Fruit fly (Drosophila melanogaster): ENCODE measurements around the gene CG32277.
A peak's percentile ranks its signal among the peaks of the same experiment; 100 is the strongest.

The CG32277 gene

dm6 chr3L:3194059-3194458, 11.2 kb downstream of the CG32277 start (continued):
- TF ChIP-seq unc-4 (GFP tag; IDR thresholded peaks at IDR 0.05; ENCODE audit: partially characterized antibody) (no peak), aop (GFP tag; IDR thresholded peaks at IDR 0.05) (peak; percentile 59; the same call in 1 of the 2 replicates), CG7556 (GFP tag; optimal IDR thresholded peaks at IDR 0.05) (peak; percentile 92), hb (GFP tag; IDR thresholded peaks at IDR 0.05; ENCODE audit: partially characterized antibody) (no peak), CG18011 (GFP tag; optimal IDR thresholded peaks at IDR 0.05) (peak; percentile 70), sisA (GFP tag; IDR thresholded peaks at IDR 0.05) (peak; percentile 91), Sox100B (GFP tag; optimal IDR thresholded peaks at IDR 0.05) (peak; percentile 93), bbx (GFP tag; IDR thresholded peaks at IDR 0.05; ENCODE audit: partially characterized antibody) (no peak), CG33557 (GFP tag; optimal IDR thresholded peaks at IDR 0.05) (peak; percentile 79), CG11085 (GFP tag; IDR thresholded peaks at IDR 0.05) (peak; percentile 81), CG18476 (GFP tag; optimal IDR thresholded peaks at IDR 0.05) (peak; percentile 86), dmrt11E (tag; optimal IDR thresholded peaks at IDR 0.05) (peak; percentile 93), prd (optimal IDR thresholded peaks at IDR 0.05) (no peak), prd (GFP tag; IDR thresholded peaks at IDR 0.05) (peak; percentile 97), sd (tag; optimal IDR thresholded peaks at IDR 0.05) (peak; percentile 79), Awh (GFP tag; IDR thresholded peaks at IDR 0.05) (peak; percentile 96), H15 (GFP tag; IDR thresholded peaks at IDR 0.05) (peak; percentile 91), CG4730 (GFP tag; IDR thresholded peaks at IDR 0.05) (peak; percentile 90), CG17912 (GFP tag; optimal IDR thresholded peaks at IDR 0.05) (no peak), Oli (tag; optimal IDR thresholded peaks at IDR 0.05) (peak; percentile 93), CG9727 (GFP tag; optimal IDR thresholded peaks at IDR 0.05) (peak; percentile 94), Atf6 (GFP tag; IDR thresholded peaks at IDR 0.05) (peak; percentile 93), sens (GFP tag) (peak; percentile 96), CG14441 (GFP tag; IDR thresholded peaks at IDR 0.05) (peak; percentile 94), Six4 (GFP tag; optimal IDR thresholded peaks at IDR 0.05) (peak; percentile 91), CG4282 (GFP tag; optimal IDR thresholded peaks at IDR 0.05) (no peak), Sin3A (optimal IDR thresholded peaks at IDR 0.05) (no peak), Pdp1 (GFP tag; optimal IDR thresholded peaks at IDR 0.05) (peak; percentile 55), exex (tag; optimal IDR thresholded peaks at IDR 0.05) (peak; percentile 58), Ets65A (GFP tag) (peak; percentile 37), pan (optimal IDR thresholded peaks at IDR 0.05) (no peak), pan (GFP tag; optimal IDR thresholded peaks at IDR 0.05 in 1 of 2, IDR thresholded peaks at IDR 0.05 in 1 of 2) (peak in 1 of 2 experiments; percentile 97), Fer2 (tag; optimal IDR thresholded peaks at IDR 0.05) (peak; percentile 77), lola (GFP tag; optimal IDR thresholded peaks at IDR 0.05) (peak in 1 of 3 experiments; percentile 88), CG32532 (GFP tag; IDR thresholded peaks at IDR 0.05) (peak; percentile 94), CG3065 (GFP tag; optimal IDR thresholded peaks at IDR 0.05) (peak; percentile 63), CG12391 (tag; optimal IDR thresholded peaks at IDR 0.05) (peak; percentile 95), CG4820 (GFP tag; optimal IDR thresholded peaks at IDR 0.05) (peak; percentile 87), CG1832 (GFP tag; optimal IDR thresholded peaks at IDR 0.05) (no peak), bab2 (GFP tag; optimal IDR thresholded peaks at IDR 0.05) (peak; percentile 79), mirr (GFP tag; optimal IDR thresholded peaks at IDR 0.05) (peak; percentile 45), ro (GFP tag; IDR thresholded peaks at IDR 0.05) (peak; percentile 85), mld (GFP tag; IDR thresholded peaks at IDR 0.05; ENCODE audit: partially characterized antibody) (no peak), CG9932 (GFP tag; IDR thresholded peaks at IDR 0.05) (peak; percentile 81), oc (tag; optimal IDR thresholded peaks at IDR 0.05) (peak; percentile 95), HLH54F (GFP tag; optimal IDR thresholded peaks at IDR 0.05) (peak; percentile 48), row (GFP tag; IDR thresholded peaks at IDR 0.05) (peak; percentile 95), NFAT (GFP tag; IDR thresholded peaks at IDR 0.05) (peak; percentile 87), Nf-YA (GFP tag; IDR thresholded peaks at IDR 0.05) (peak; percentile 88), Ptx1 (GFP tag; IDR thresholded peaks at IDR 0.05) (peak; percentile 95), CG8281 (tag; optimal IDR thresholded peaks at IDR 0.05) (peak; percentile 77), B-H2 (GFP tag; optimal IDR thresholded peaks at IDR 0.05) (peak; percentile 58)

Measured in whole organism, embryonic.